Fruit fly (Drosophila melanogaster): ENCODE data around the gene Grl36b.
A peak's percentile ranks its signal among the peaks of the same experiment; 100 is the strongest.

Gene Grl36b

dm6 chr2L:18140544-18140943 lies 15.0 kb upstream of the Grl36b start:
- TF ChIP-seq Vsx2 (GFP tag; optimal IDR thresholded peaks at IDR 0.05; ENCODE audit: partially characterized antibody) = no peak
- peak; percentile 99 for TF ChIP-seq Dfd (GFP tag; optimal IDR thresholded peaks at IDR 0.05)
- TF ChIP-seq OdsH (GFP tag; optimal IDR thresholded peaks at IDR 0.05) = no peak
- TF ChIP-seq Hr83 (GFP tag; optimal IDR thresholded peaks at IDR 0.05; ENCODE audit: poor library complexity, severe bottlenecking) = no peak
- no peak for TF ChIP-seq dmrt93B (GFP tag; optimal IDR thresholded peaks at IDR 0.05)

- no peak for TF ChIP-seq Rel (GFP tag; optimal IDR thresholded peaks at IDR 0.05)
- peak; percentile 30 for TF ChIP-seq Rel (tag; optimal IDR thresholded peaks at IDR 0.05)
- peak; percentile 19 for TF ChIP-seq Dif (GFP tag; optimal IDR thresholded peaks at IDR 0.05; ENCODE audit: partially characterized antibody)
- TF ChIP-seq rgr (GFP tag; optimal IDR thresholded peaks at IDR 0.05) = peak; percentile 61
- peak; percentile 84 for TF ChIP-seq Hr83 (GFP tag; optimal IDR thresholded peaks at IDR 0.05; ENCODE audit: poor library complexity, severe bottlenecking)
- TF ChIP-seq jim (GFP tag; optimal IDR thresholded peaks at IDR 0.05) = no peak
- TF ChIP-seq Hnf4 (GFP tag; optimal IDR thresholded peaks at IDR 0.05) = no peak
- peak; percentile 17 for TF ChIP-seq HLH106 (tag; optimal IDR thresholded peaks at IDR 0.05)
- TF ChIP-seq usp (GFP tag; optimal IDR thresholded peaks at IDR 0.05) = no peak
- TF ChIP-seq OdsH (GFP tag; optimal IDR thresholded peaks at IDR 0.05) = peak; percentile 16
- TF ChIP-seq Vsx2 (GFP tag; optimal IDR thresholded peaks at IDR 0.05; ENCODE audit: partially characterized antibody) = no peak
- TF ChIP-seq h (GFP tag; optimal IDR thresholded peaks at IDR 0.05) = peak; percentile 43
- peak in 1 of 2 experiments; percentile 20 for TF ChIP-seq foxo (GFP tag; optimal IDR thresholded peaks at IDR 0.05)
- no peak for TF ChIP-seq Jra (GFP tag; optimal IDR thresholded peaks at IDR 0.05)
- peak; percentile 60 for TF ChIP-seq Dfd (GFP tag; optimal IDR thresholded peaks at IDR 0.05)
- TF ChIP-seq ey (GFP tag; optimal IDR thresholded peaks at IDR 0.05) = no peak
- no peak for TF ChIP-seq pan (optimal IDR thresholded peaks at IDR 0.05)
- peak; percentile 41 for TF ChIP-seq br (GFP tag; optimal IDR thresholded peaks at IDR 0.05)
- TF ChIP-seq CG9705 (GFP tag; optimal IDR thresholded peaks at IDR 0.05) = no peak
- peak; percentile 33 for TF ChIP-seq fru (GFP tag; optimal IDR thresholded peaks at IDR 0.05)
- TF ChIP-seq sage (GFP tag; optimal IDR thresholded peaks at IDR 0.05) = no peak
- peak; percentile 49 for TF ChIP-seq woc (GFP tag; optimal IDR thresholded peaks at IDR 0.05)
- TF ChIP-seq Sp1 (GFP tag; optimal IDR thresholded peaks at IDR 0.05) = peak; percentile 58
- no peak for TF ChIP-seq CrebA (GFP tag; optimal IDR thresholded peaks at IDR 0.05; ENCODE audit: borderline replicate concordance)
- no peak for TF ChIP-seq sv (GFP tag; optimal IDR thresholded peaks at IDR 0.05)
- peak; percentile 1 for TF ChIP-seq psq (GFP tag; optimal IDR thresholded peaks at IDR 0.05)
Observed at dm6 chr2L:18137591-18138247, 12.2 kb upstream of the Grl36b start, which contains the start of gene kel. Gene kel (minus strand): TSS chr2L:18138083.

dm6 chr2L:18136427-18136857 lies 10.9 kb upstream of the Grl36b start:
- TF ChIP-seq Rel (GFP tag; optimal IDR thresholded peaks at IDR 0.05) (no peak), Rel (tag; optimal IDR thresholded peaks at IDR 0.05) (no peak), sv (GFP tag; optimal IDR thresholded peaks at IDR 0.05) (peak; percentile 2)

dm6 chr2L:18134615-18135014 lies 9.1 kb upstream of the Grl36b start:
- no peak for TF ChIP-seq HLH106 (tag; optimal IDR thresholded peaks at IDR 0.05)
- TF ChIP-seq dl (GFP tag; optimal IDR thresholded peaks at IDR 0.05; ENCODE audit: insufficient read depth in 1 of 2, partially characterized antibody in 2 of 2) = no peak
- TF ChIP-seq foxo (GFP tag; optimal IDR thresholded peaks at IDR 0.05) = no peak
- no peak for TF ChIP-seq br (GFP tag; optimal IDR thresholded peaks at IDR 0.05)
- no peak for TF ChIP-seq brk (GFP tag; optimal IDR thresholded peaks at IDR 0.05)
- no peak for TF ChIP-seq sage (GFP tag; optimal IDR thresholded peaks at IDR 0.05)
- no peak for TF ChIP-seq tai (GFP tag; optimal IDR thresholded peaks at IDR 0.05)
- TF ChIP-seq sv (GFP tag; optimal IDR thresholded peaks at IDR 0.05) = no peak
- TF ChIP-seq Mio (GFP tag; optimal IDR thresholded peaks at IDR 0.05) = no peak
- no peak for TF ChIP-seq usp (GFP tag; optimal IDR thresholded peaks at IDR 0.05)
- TF ChIP-seq Vsx2 (GFP tag; optimal IDR thresholded peaks at IDR 0.05; ENCODE audit: partially characterized antibody) = no peak
- TF ChIP-seq Hr83 (GFP tag; optimal IDR thresholded peaks at IDR 0.05; ENCODE audit: poor library complexity, severe bottlenecking) = no peak
- TF ChIP-seq pan (optimal IDR thresholded peaks at IDR 0.05) = no peak
- TF ChIP-seq CG32264 (GFP tag; optimal IDR thresholded peaks at IDR 0.05) = no peak
- TF ChIP-seq psq (GFP tag; optimal IDR thresholded peaks at IDR 0.05) = no peak
